Worm (Caenorhabditis elegans) whole organism, late embryonic: ENCODE data around the gene C28D4.18.

ENCODE experiments used
- ama-1 ChIP-seq: fragments of 150-350 bp; optimal IDR thresholded peaks from 2 replicates; lab custom pipeline; 2014
- ceh-34 ChIP-seq: sonication (generic microtip); optimal IDR thresholded peaks from 2 replicates; lab custom pipeline; 2016; ENCODE audit warnings: mild to moderate bottlenecking, missing genetic modification characterization, missing compliant biosample characterization
- dmd-4 ChIP-seq: sonication (generic microtip); optimal IDR thresholded peaks from 2 replicates; lab custom pipeline; 2016; ENCODE audit warnings: borderline replicate concordance, missing genetic modification characterization, missing compliant biosample characterization
- elt-2 ChIP-seq: sonication (generic microtip); optimal IDR thresholded peaks from 2 replicates; lab custom pipeline; 2016; ENCODE audit warnings: missing genetic modification reagents, missing genetic modification characterization, missing compliant biosample characterization
- ref-2 ChIP-seq: sonication (generic microtip); optimal IDR thresholded peaks from 2 replicates; lab custom pipeline; 2016; ENCODE audit warnings: missing genetic modification characterization, missing compliant biosample characterization

DNA sequence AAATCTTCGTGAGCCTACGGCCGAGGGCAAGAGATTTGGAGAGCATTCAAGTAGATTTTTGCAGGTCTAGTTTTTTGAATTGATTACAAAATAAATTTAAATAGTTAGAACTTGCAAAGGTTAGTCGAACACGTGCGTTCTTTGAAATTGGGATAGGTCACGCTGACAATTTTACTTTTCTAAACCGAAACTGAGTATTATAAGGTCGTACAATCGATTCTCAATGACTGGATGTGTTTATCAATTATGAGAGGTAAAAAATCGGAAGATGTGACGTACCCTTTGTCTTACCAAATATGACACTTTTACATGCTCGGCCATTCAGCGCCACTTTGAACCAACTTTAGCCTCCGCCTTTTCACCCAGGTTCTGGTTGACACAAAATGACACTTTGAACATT is 21.7 kb downstream of the C28D4.18 start, which contains the start of gene C28D4.5:
- TF ChIP-seq dmd-4 (tag; lab: Kevin White, UChicago) (no peak), elt-2 (tag; lab: Kevin White, UChicago) (no peak), ama-1 (lab: Kevin White, UChicago) (no peak), ref-2 (tag; lab: Kevin White, UChicago) (no peak), ceh-34 (tag; lab: Kevin White, UChicago) (no peak)
